Fruit fly (Drosophila melanogaster) whole organism, wandering third instar larva: Measurements from ENCODE around the gene CG43610.

Experiments used
- Abd-B ChIP-seq: fragments of >200 bp; optimal IDR thresholded peaks from 2 replicates; lab custom pipeline; 2017; ENCODE audit warnings: missing biosample characterization, missing genetic modification characterization
- CG32264 ChIP-seq: fragments of 200-800 bp; sonication (Bioruptor generic); optimal IDR thresholded peaks from 2 replicates; lab custom pipeline; 2016; ENCODE audit warnings: missing biosample characterization, missing genetic modification characterization
- CrebA ChIP-seq: fragments of 200-800 bp; sonication (Bioruptor generic); optimal IDR thresholded peaks from 2 replicates; lab custom pipeline; 2016; ENCODE audit warnings: missing biosample characterization, mild to moderate bottlenecking, missing genetic modification characterization, borderline replicate concordance
- Dfd ChIP-seq: fragments of >200 bp; optimal IDR thresholded peaks from 2 replicates; lab custom pipeline; 2017; ENCODE audit warnings: missing biosample characterization, missing genetic modification characterization
- Dif ChIP-seq: fragments of 200-275, 200-300 bp; sonication (Bioruptor generic); optimal IDR thresholded peaks from 2 replicates; lab custom pipeline; 2018; ENCODE audit warnings: missing biosample characterization, missing genetic modification characterization; ENCODE audit not compliant: partially characterized antibody
- GATAd ChIP-seq: sonication (Bioruptor generic); optimal IDR thresholded peaks from 2 replicates; lab custom pipeline; 2016; ENCODE audit warnings: missing biosample characterization, missing genetic modification characterization
- Hnf4 ChIP-seq: fragments of 200-800 bp; sonication (Bioruptor generic); optimal IDR thresholded peaks from 2 replicates; lab custom pipeline; 2016; ENCODE audit warnings: missing biosample characterization, mild to moderate bottlenecking, missing genetic modification characterization
- Hr83 ChIP-seq: fragments of 200-300 bp; sonication (Bioruptor generic); optimal IDR thresholded peaks from 2 replicates; lab custom pipeline; 2016; ENCODE audit warnings: missing biosample characterization, mild to moderate bottlenecking, missing genetic modification characterization, moderate library complexity; ENCODE audit not compliant: poor library complexity, severe bottlenecking
- Jra ChIP-seq: sonication (Bioruptor generic); optimal IDR thresholded peaks from 2 replicates; lab custom pipeline; 2016; ENCODE audit warnings: missing biosample characterization, missing genetic modification characterization
- Mio ChIP-seq: sonication (Bioruptor generic); optimal IDR thresholded peaks from 2 replicates; lab custom pipeline; 2016; ENCODE audit warnings: missing biosample characterization, missing genetic modification characterization
- N ChIP-seq: fragments of >200 bp; optimal IDR thresholded peaks from 2 replicates; lab custom pipeline; 2018; ENCODE audit warnings: missing biosample characterization, missing external identifiers, missing genetic modification characterization
- Rel ChIP-seq, 2 experiments: fragments of 200-800 bp; sonication (Bioruptor generic) in 1 of 2; optimal IDR thresholded peaks; 2 replicates in 1 of 2; 3 replicates in 1 of 2; lab custom pipeline; 2016 to 2019; ENCODE audit warnings: mild to moderate bottlenecking in 2 of 2, missing biosample characterization in 2 of 2, missing genetic modification characterization in 2 of 2, moderate library complexity in 1 of 2
- Sp1 ChIP-seq: fragments of 200-800 bp; sonication (Bioruptor generic); optimal IDR thresholded peaks from 3 replicates; lab custom pipeline; 2019; ENCODE audit warnings: missing biosample characterization, mild to moderate bottlenecking, missing genetic modification characterization, moderate library complexity
- Vsx2 ChIP-seq: fragments of 200-300, 225-300 bp; sonication (Bioruptor generic); optimal IDR thresholded peaks from 2 replicates; lab custom pipeline; 2018; ENCODE audit warnings: missing biosample characterization, missing genetic modification characterization; ENCODE audit not compliant: partially characterized antibody
- dl ChIP-seq, 2 experiments: fragments of 175-275, 200-275 bp in 1 of 2; fragments of 200-275 bp in 1 of 2; sonication (Bioruptor generic); optimal IDR thresholded peaks; lab custom pipeline; 2018; ENCODE audit warnings: mild to moderate bottlenecking in 2 of 2, missing biosample characterization in 2 of 2, missing genetic modification characterization in 2 of 2, moderate library complexity in 2 of 2; ENCODE audit not compliant: partially characterized antibody in 2 of 2, insufficient read depth in 1 of 2
- dmrt93B ChIP-seq: fragments of 200-800 bp; sonication (Bioruptor generic); optimal IDR thresholded peaks from 2 replicates; lab custom pipeline; 2018; ENCODE audit warnings: missing biosample characterization, mild to moderate bottlenecking, missing genetic modification characterization
- dsf ChIP-seq: sonication (Bioruptor generic); optimal IDR thresholded peaks from 2 replicates; lab custom pipeline; 2016; ENCODE audit warnings: missing biosample characterization, missing genetic modification characterization, borderline replicate concordance
- ey ChIP-seq: fragments of 200-800 bp; sonication (Bioruptor generic); optimal IDR thresholded peaks from 2 replicates; lab custom pipeline; 2016; ENCODE audit warnings: missing biosample characterization, missing genetic modification characterization
- foxo ChIP-seq, 2 experiments: fragments of 200-800 bp; sonication (Bioruptor generic); optimal IDR thresholded peaks; 2 replicates in 1 of 2; 3 replicates in 1 of 2; lab custom pipeline; 2016 to 2017; ENCODE audit warnings: missing biosample characterization in 2 of 2, missing genetic modification characterization in 2 of 2
- fru ChIP-seq: fragments of 200-800 bp; sonication (Bioruptor generic); optimal IDR thresholded peaks from 3 replicates; lab custom pipeline; 2016; ENCODE audit warnings: missing biosample characterization, mild to moderate bottlenecking, missing genetic modification characterization
- h ChIP-seq: fragments of 200-800 bp; sonication (Bioruptor generic); optimal IDR thresholded peaks from 3 replicates; lab custom pipeline; 2016; ENCODE audit warnings: missing biosample characterization, mild to moderate bottlenecking, missing genetic modification characterization
- jim ChIP-seq: fragments of 175-275, 200-325 bp; sonication (Bioruptor generic); optimal IDR thresholded peaks from 2 replicates; lab custom pipeline; 2016; ENCODE audit warnings: missing biosample characterization, mild to moderate bottlenecking, missing genetic modification characterization
- lola ChIP-seq: fragments of >200 bp; optimal IDR thresholded peaks from 2 replicates; lab custom pipeline; 2017; ENCODE audit warnings: missing biosample characterization, missing genetic modification characterization
- pan ChIP-seq: fragments of >200 bp; optimal IDR thresholded peaks from 2 replicates; lab custom pipeline; 2017
- psq ChIP-seq: fragments of 200-800 bp; sonication (Bioruptor generic); optimal IDR thresholded peaks from 3 replicates; lab custom pipeline; 2017; ENCODE audit warnings: missing biosample characterization, mild to moderate bottlenecking, missing genetic modification characterization, moderate library complexity
- rgr ChIP-seq: fragments of 200-800 bp; sonication (Bioruptor generic); optimal IDR thresholded peaks from 3 replicates; lab custom pipeline; 2016; ENCODE audit warnings: missing biosample characterization, mild to moderate bottlenecking, missing genetic modification characterization
- sage ChIP-seq: fragments of 200-800 bp; sonication (Bioruptor generic); optimal IDR thresholded peaks from 2 replicates; lab custom pipeline; 2016; ENCODE audit warnings: missing biosample characterization, mild to moderate bottlenecking, missing genetic modification characterization
- woc ChIP-seq: sonication (Bioruptor generic); optimal IDR thresholded peaks from 2 replicates; lab custom pipeline; 2016; ENCODE audit warnings: missing biosample characterization, mild to moderate bottlenecking, missing genetic modification characterization

Gene CG43610

dm6 chr2L:6798762-6799246 is at the start of gene CG43610, which contains the start of gene nrv2:
Gene CG43610 (plus strand): TSS chr2L:6799196.
Gene nrv2 (minus strand): TSS chr2L:6798862.
- no peak for TF ChIP-seq sage
- TF ChIP-seq foxo (GFP tag; optimal IDR thresholded peaks at IDR 0.05; lab: Kevin White, UChicago) = no peak
- TF ChIP-seq Dfd = no peak
- TF ChIP-seq Mio (GFP tag; lab: Kevin White, UChicago) = no peak
- TF ChIP-seq psq = no peak
- no peak for TF ChIP-seq lola (GFP tag; lab: Kevin White, UChicago)
- no peak for TF ChIP-seq CG32264 (GFP tag; lab: Kevin White, UChicago)
- no peak for TF ChIP-seq Jra (GFP tag; lab: Kevin White, UChicago)
- TF ChIP-seq Sp1 (GFP tag; lab: Kevin White, UChicago) = no peak

dm6 chr2L:6751037-6751436 is 48.0 kb upstream of the CG43610 start:
- TF ChIP-seq GATAd (GFP tag; lab: Kevin White, UChicago) (no peak), lola (GFP tag; lab: Kevin White, UChicago) (no peak), Hnf4 (no peak), dsf (GFP tag; lab: Kevin White, UChicago) (no peak)
- TF ChIP-seq, all 38 proteins: peak for 0

dm6 chr2L:6759528-6759927 is 39.5 kb upstream of the CG43610 start, which contains the start of gene CG11322:
Gene CG11322 (minus strand): TSS chr2L:6759628.
- TF ChIP-seq CrebA (GFP tag; lab: Kevin White, UChicago) (no peak), psq (no peak), Rel (GFP tag; optimal IDR thresholded peaks at IDR 0.05; lab: Kevin White, UChicago) (no peak), Rel (tag; optimal IDR thresholded peaks at IDR 0.05; lab: Kevin White, UChicago) (no peak), woc (GFP tag; lab: Kevin White, UChicago) (no peak), Jra (GFP tag; lab: Kevin White, UChicago) (no peak), sage (no peak), N (no peak), ey (GFP tag; lab: Kevin White, UChicago) (no peak), Hr83 (GFP tag; lab: Kevin White, UChicago) (no peak), Vsx2 (GFP tag; lab: Kevin White, UChicago) (no peak), dl (GFP tag; optimal IDR thresholded peaks at IDR 0.05; lab: Kevin White, UChicago; ENCODE audit: insufficient read depth in 1 of 2, partially characterized antibody in 2 of 2) (no peak), GATAd (GFP tag; lab: Kevin White, UChicago) (no peak), Dif (no peak), Hnf4 (no peak), Sp1 (GFP tag; lab: Kevin White, UChicago) (no peak), CG32264 (GFP tag; lab: Kevin White, UChicago) (no peak), dmrt93B (GFP tag; lab: Kevin White, UChicago) (no peak)
- TF ChIP-seq, all 38 proteins: peak for 0

- TF ChIP-seq Abd-B (GFP tag; lab: Kevin White, UChicago) (no peak), lola (GFP tag; lab: Kevin White, UChicago) (no peak), N (no peak), pan (no peak), rgr (GFP tag; lab: Kevin White, UChicago) (no peak), Hnf4 (no peak)
These were observed 26.3 kb upstream of the CG43610 start, which contains the start of gene LUBEL for dm6 chr2L:6772655-6773054. Gene LUBEL (minus strand): TSS chr2L:6772755.

dm6 chr2L:6773645-6774044 is 25.4 kb upstream of the CG43610 start, which contains the start of gene CG17378:
Gene CG17378 (plus strand): TSS chr2L:6774041.
- TF ChIP-seq dl (GFP tag; optimal IDR thresholded peaks at IDR 0.05; lab: Kevin White, UChicago; ENCODE audit: insufficient read depth in 1 of 2, partially characterized antibody in 2 of 2) (no peak), fru (GFP tag; lab: Kevin White, UChicago) (peak; percentile 39), dmrt93B (GFP tag; lab: Kevin White, UChicago) (no peak), psq (no peak), h (GFP tag; lab: Kevin White, UChicago) (no peak), jim (no peak), Hr83 (GFP tag; lab: Kevin White, UChicago) (no peak)
- TF ChIP-seq, all 38 proteins: peak for 1

dm6 chr2L:6774853-6775252 is 24.1 kb upstream of the CG43610 start:
- TF ChIP-seq Hr83 (GFP tag; lab: Kevin White, UChicago) (no peak), Abd-B (GFP tag; lab: Kevin White, UChicago) (no peak), psq (no peak), rgr (GFP tag; lab: Kevin White, UChicago) (no peak)
